Worm (Caenorhabditis elegans): ENCODE data around the gene npax-3.
A peak's percentile ranks its signal among the peaks of the same experiment; 100 is the strongest.

DNA sequence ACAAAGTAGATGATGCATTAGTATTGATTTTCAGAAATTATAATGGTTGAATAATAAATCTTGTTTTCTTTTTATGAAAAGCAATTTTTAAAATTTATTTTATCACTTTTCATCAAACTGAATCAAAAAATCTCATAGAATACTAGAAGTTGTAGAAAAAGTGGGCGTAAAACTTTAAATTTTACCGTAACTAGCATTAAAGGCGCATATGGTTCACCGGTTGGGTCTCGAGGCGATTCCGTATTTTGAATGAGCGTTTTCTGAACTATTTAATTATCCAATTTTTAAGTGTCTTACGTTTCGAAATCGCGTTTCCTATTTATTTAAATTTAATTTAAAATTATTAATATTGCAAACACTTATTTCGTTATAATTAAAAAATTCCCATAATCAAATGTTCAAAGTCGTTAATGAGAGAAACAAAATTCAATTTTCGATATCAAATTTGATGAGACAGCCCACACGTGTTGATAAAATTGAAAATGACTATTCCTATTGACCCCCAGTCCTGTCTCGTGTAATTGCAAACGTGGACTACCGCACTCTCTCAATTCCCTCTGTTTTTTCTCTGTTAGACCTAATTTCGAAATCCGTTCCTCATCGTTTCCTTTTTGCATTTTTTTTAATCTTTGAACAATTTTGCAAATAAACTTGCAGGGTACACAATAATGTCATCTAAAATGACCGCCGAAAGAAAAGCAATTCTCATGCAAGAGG lies 30.5 kb upstream of the npax-3 start, which contains the start of the genes T11G6.2 and hars-1:
- TF ChIP-seq ama-1 (optimal IDR thresholded peaks at IDR 0.05) (no peak), unc-39 (tag; optimal IDR thresholded peaks at IDR 0.05) (no peak), nhr-77 (tag; optimal IDR thresholded peaks at IDR 0.05) (no peak), fos-1 (tag; optimal IDR thresholded peaks at IDR 0.05) (peak; percentile 88), unc-62 (GFP tag; optimal IDR thresholded peaks at IDR 0.05) (no peak), nhr-6 (tag; optimal IDR thresholded peaks at IDR 0.05) (no peak), aly-2 (tag; optimal IDR thresholded peaks at IDR 0.05) (no peak), sma-9 (GFP tag; optimal IDR thresholded peaks at IDR 0.05) (no peak), sma-9 (tag; optimal IDR thresholded peaks at IDR 0.05) (no peak), dmd-4 (tag; optimal IDR thresholded peaks at IDR 0.05) (no peak), Y55F3AM.14 (GFP tag; optimal IDR thresholded peaks at IDR 0.05) (no peak), mab-5 (tag; optimal IDR thresholded peaks at IDR 0.05) (no peak)

All from whole organism, L2 larva.